Fruit fly (Drosophila melanogaster) whole organism, embryonic: ENCODE data around the gene CG6790.
A peak's percentile ranks its signal among the peaks of the same experiment; 100 is the strongest.

Experiments used
- Bdp1 ChIP-seq: fragments of 200-800 bp; sonication (Bioruptor generic); optimal IDR thresholded peaks from 3 replicates; lab custom pipeline; 2016; ENCODE audit warnings: missing biosample characterization, missing genetic modification characterization
- CG10431 ChIP-seq: fragments of 200-800 bp; sonication (Bioruptor generic); optimal IDR thresholded peaks from 3 replicates; lab custom pipeline; 2018; ENCODE audit warnings: missing biosample characterization, mild to moderate bottlenecking, missing genetic modification characterization
- CG11456 ChIP-seq: fragments of 200-800 bp; sonication (Bioruptor generic); IDR thresholded peaks from 3 replicates; pipeline ENCODE4 v1.3.6; 2022; ENCODE audit warnings: missing biosample characterization, missing genetic modification characterization
- CG12104 ChIP-seq: fragments of 200-800 bp; sonication (Bioruptor generic); optimal IDR thresholded peaks from 3 replicates; lab custom pipeline; 2016; ENCODE audit warnings: missing biosample characterization, missing genetic modification characterization
- CG13287 ChIP-seq: fragments of 200-800 bp; sonication (Bioruptor generic); IDR thresholded peaks from 2 replicates; pipeline ENCODE4 v1.3.6; 2022; ENCODE audit warnings: missing biosample characterization, missing genetic modification characterization; ENCODE audit not compliant: partially characterized antibody
- CG15011 ChIP-seq: fragments of 200-800 bp; sonication (Bioruptor generic); optimal IDR thresholded peaks from 3 replicates; lab custom pipeline; 2018; ENCODE audit warnings: missing biosample characterization, mild to moderate bottlenecking, missing genetic modification characterization
- CG17186 ChIP-seq: fragments of 200-800 bp; sonication (Bioruptor generic); optimal IDR thresholded peaks from 3 replicates; lab custom pipeline; 2017; ENCODE audit warnings: missing biosample characterization, missing genetic modification reagents, missing genetic modification characterization
- CG18599 ChIP-seq: fragments of 200-800 bp; sonication (Bioruptor generic); optimal IDR thresholded peaks from 3 replicates; lab custom pipeline; 2017; ENCODE audit warnings: missing biosample characterization, missing genetic modification characterization, mild to moderate bottlenecking, moderate library complexity, missing genetic modification reagents
- CG31441 ChIP-seq: fragments of 200-800 bp; sonication (Bioruptor generic); IDR thresholded peaks from 2 replicates; pipeline ENCODE4 v1.3.6; 2022; ENCODE audit warnings: missing biosample characterization, missing genetic modification characterization
- CG3726 ChIP-seq: fragments of 200-800 bp; sonication (Bioruptor generic); IDR thresholded peaks from 3 replicates; pipeline ENCODE4, ENCODE4 v1.3.6; 2022; ENCODE audit warnings: missing biosample characterization, missing genetic modification characterization
- CG4328 ChIP-seq: fragments of 200-800 bp; sonication (Bioruptor generic); optimal IDR thresholded peaks from 3 replicates; lab custom pipeline; 2017; ENCODE audit warnings: missing biosample characterization, missing genetic modification reagents, missing genetic modification characterization
- CG4360 ChIP-seq: fragments of 200-800 bp; sonication (Bioruptor generic); IDR thresholded peaks from 2 replicates; pipeline ENCODE4 v1.3.6; 2022; ENCODE audit warnings: missing biosample characterization, missing genetic modification characterization
- CG4730 ChIP-seq: fragments of 200-800 bp; sonication (Bioruptor generic); IDR thresholded peaks from 2 replicates; pipeline ENCODE4 v1.3.6; 2022; ENCODE audit warnings: missing biosample characterization, missing genetic modification characterization
- CG6175 ChIP-seq: fragments of 200-800 bp; sonication (Bioruptor generic); IDR thresholded peaks from 3 replicates; pipeline ENCODE4 v1.3.6; 2022; ENCODE audit warnings: missing biosample characterization, missing genetic modification characterization
- CG7745 ChIP-seq: fragments of 200-800 bp; sonication (Bioruptor generic); optimal IDR thresholded peaks from 2 replicates; lab custom pipeline; 2018; ENCODE audit warnings: missing biosample characterization, mild to moderate bottlenecking, missing genetic modification characterization, moderate library complexity
- Dek ChIP-seq: fragments of 200-800 bp; sonication (Bioruptor generic); optimal IDR thresholded peaks from 3 replicates; lab custom pipeline; 2019; ENCODE audit warnings: missing biosample characterization, mild to moderate bottlenecking, missing genetic modification characterization, moderate library complexity
- Doc3 ChIP-seq: fragments of 200-800 bp; sonication (Bioruptor generic); IDR thresholded peaks from 3 replicates; pipeline ENCODE4 v1.3.6; 2022; ENCODE audit warnings: missing biosample characterization, missing genetic modification characterization; ENCODE audit not compliant: partially characterized antibody
- Dp ChIP-seq: fragments of 200-800 bp; sonication (Bioruptor generic); optimal IDR thresholded peaks from 2 replicates; lab custom pipeline; 2018; ENCODE audit warnings: missing biosample characterization, mild to moderate bottlenecking, missing genetic modification characterization, moderate library complexity
- HLH3B ChIP-seq: fragments of 200-800 bp; sonication (Bioruptor generic); IDR thresholded peaks from 2 replicates; pipeline ENCODE4 v1.3.6; 2022; ENCODE audit warnings: missing biosample characterization, missing genetic modification characterization
- Hey ChIP-seq: fragments of 200-800 bp; sonication (Bioruptor generic); optimal IDR thresholded peaks from 3 replicates; lab custom pipeline; 2018; ENCODE audit warnings: missing biosample characterization, mild to moderate bottlenecking, missing genetic modification characterization
- Hmx ChIP-seq: fragments of 200-800 bp; sonication (Bioruptor generic); optimal IDR thresholded peaks from 2 replicates; lab custom pipeline; 2016; ENCODE audit warnings: missing biosample characterization, missing genetic modification characterization
- Hr39 ChIP-seq: fragments of >200 bp; optimal IDR thresholded peaks from 2 replicates; lab custom pipeline; 2017
- Max ChIP-seq: fragments of 200-800 bp; sonication (Bioruptor generic); optimal IDR thresholded peaks from 2 replicates; lab custom pipeline; 2016; ENCODE audit warnings: missing biosample characterization, mild to moderate bottlenecking, missing genetic modification characterization
- Meics ChIP-seq: fragments of 200-800 bp; sonication (Bioruptor generic); optimal IDR thresholded peaks from 2 replicates; lab custom pipeline; 2017; ENCODE audit warnings: missing biosample characterization, mild to moderate bottlenecking, missing genetic modification characterization
- Nf-YB ChIP-seq: fragments of 200-800 bp; sonication (Bioruptor generic); optimal IDR thresholded peaks from 3 replicates; lab custom pipeline; 2019; ENCODE audit warnings: missing biosample characterization, mild to moderate bottlenecking, missing genetic modification characterization, moderate library complexity
- Poxn ChIP-seq: fragments of 200-800 bp; sonication (Bioruptor generic); IDR thresholded peaks from 2 replicates; pipeline ENCODE4 v1.3.6; 2022; ENCODE audit warnings: missing biosample characterization, missing genetic modification characterization
- Rfx ChIP-seq: fragments of 200-800 bp; sonication (Bioruptor generic); IDR thresholded peaks from 2 replicates; pipeline ENCODE4 v1.3.6; 2022; ENCODE audit warnings: missing biosample characterization, missing genetic modification characterization
- Six4 ChIP-seq: fragments of 200-800 bp; sonication (Bioruptor generic); optimal IDR thresholded peaks from 2 replicates; lab custom pipeline; 2016; ENCODE audit warnings: missing biosample characterization, missing genetic modification characterization
- ap ChIP-seq: fragments of 200-800 bp; sonication (Bioruptor generic); IDR thresholded peaks from 2 replicates; pipeline ENCODE4 v1.3.6; 2022; ENCODE audit warnings: missing biosample characterization, missing genetic modification characterization
- az2 ChIP-seq: fragments of 200-800 bp; sonication (Bioruptor generic); optimal IDR thresholded peaks from 3 replicates; lab custom pipeline; 2016; ENCODE audit warnings: missing biosample characterization, missing genetic modification characterization
- dati ChIP-seq: fragments of 200-800 bp; sonication (Bioruptor generic); IDR thresholded peaks from 2 replicates; pipeline ENCODE4 v1.3.6; 2022; ENCODE audit warnings: missing biosample characterization, missing genetic modification characterization
- exex ChIP-seq: fragments of 200-800 bp; sonication (Bioruptor generic); optimal IDR thresholded peaks from 4 replicates; lab custom pipeline; 2018; ENCODE audit warnings: missing biosample characterization, mild to moderate bottlenecking, missing genetic modification characterization, moderate library complexity
- fd3F ChIP-seq: fragments of 200-800 bp; sonication (Bioruptor generic); optimal IDR thresholded peaks from 2 replicates; lab custom pipeline; 2018; ENCODE audit warnings: missing biosample characterization, mild to moderate bottlenecking, missing genetic modification characterization, moderate library complexity
- gfzf ChIP-seq: fragments of 200-800 bp; sonication (Bioruptor generic); optimal IDR thresholded peaks from 2 replicates; lab custom pipeline; 2016; ENCODE audit warnings: missing biosample characterization, mild to moderate bottlenecking, missing genetic modification characterization, moderate library complexity
- kah ChIP-seq: fragments of 200-800 bp; sonication (Bioruptor generic); optimal IDR thresholded peaks from 2 replicates; lab custom pipeline; 2018; ENCODE audit warnings: missing biosample characterization, mild to moderate bottlenecking, missing genetic modification characterization
- kni ChIP-seq: fragments of 200-800 bp; sonication (Bioruptor generic); optimal IDR thresholded peaks from 3 replicates; lab custom pipeline; 2017; ENCODE audit warnings: mild to moderate bottlenecking, missing biosample characterization, missing genetic modification reagents, missing genetic modification characterization
- lab ChIP-seq: fragments of 200-800 bp; sonication (Bioruptor generic); optimal IDR thresholded peaks from 3 replicates; lab custom pipeline; 2017; ENCODE audit warnings: missing biosample characterization, missing genetic modification characterization, mild to moderate bottlenecking, moderate library complexity, missing genetic modification reagents
- lov ChIP-seq, 2 experiments: fragments of 200-800 bp in 1 of 2; fragments of >200 bp in 1 of 2; sonication (Bioruptor generic) in 1 of 2; IDR thresholded peaks in 1 of 2; optimal IDR thresholded peaks in 1 of 2; 2 replicates in 1 of 2; 3 replicates in 1 of 2; pipeline versions ENCODE4 v1.3.6 to Lab custom; 2017 to 2022; ENCODE audit warnings: missing biosample characterization in 1 of 2, missing genetic modification characterization in 1 of 2
- luna ChIP-seq: fragments of 200-800 bp; sonication (Bioruptor generic); optimal IDR thresholded peaks from 2 replicates; lab custom pipeline; 2016; ENCODE audit warnings: missing biosample characterization, missing genetic modification characterization
- mam ChIP-seq: fragments of 200-800 bp; sonication (Bioruptor generic); optimal IDR thresholded peaks from 3 replicates; lab custom pipeline; 2016; ENCODE audit warnings: missing biosample characterization, missing genetic modification characterization
- nau ChIP-seq: fragments of 200-800 bp; sonication (Bioruptor generic); optimal IDR thresholded peaks from 3 replicates; lab custom pipeline; 2017; ENCODE audit warnings: missing biosample characterization, mild to moderate bottlenecking, missing genetic modification characterization, missing genetic modification reagents
- nom ChIP-seq: fragments of 200-800 bp; sonication (Bioruptor generic); optimal IDR thresholded peaks from 2 replicates; lab custom pipeline; 2017; ENCODE audit warnings: missing biosample characterization, missing genetic modification characterization, mild to moderate bottlenecking, moderate library complexity, missing genetic modification reagents
- run ChIP-seq: fragments of 200-800 bp; sonication (Bioruptor generic); optimal IDR thresholded peaks from 3 replicates; lab custom pipeline; 2018; ENCODE audit warnings: missing biosample characterization, mild to moderate bottlenecking, missing genetic modification characterization
- sens-2 ChIP-seq: fragments of 200-800 bp; sonication (Bioruptor generic); IDR thresholded peaks from 2 replicates; pipeline ENCODE4 v1.3.6; 2022; ENCODE audit warnings: missing biosample characterization, missing genetic modification characterization
- sima ChIP-seq: fragments of 200-800 bp; sonication (Bioruptor generic); optimal IDR thresholded peaks from 2 replicates; lab custom pipeline; 2016; ENCODE audit warnings: missing biosample characterization, missing genetic modification characterization
- slbo ChIP-seq: fragments of 200-800 bp; sonication (Bioruptor generic); IDR thresholded peaks from 2 replicates; pipeline ENCODE4 v1.3.6; 2022; ENCODE audit warnings: missing biosample characterization, missing genetic modification characterization
- slou ChIP-seq: fragments of 200-800 bp; sonication (Bioruptor generic); optimal IDR thresholded peaks from 3 replicates; lab custom pipeline; 2016; ENCODE audit warnings: missing biosample characterization, missing genetic modification characterization
- tll ChIP-seq, 2 experiments: fragments of 200-800 bp in 1 of 2; fragments of >200 bp in 1 of 2; sonication (Bioruptor generic) in 1 of 2; optimal IDR thresholded peaks; 2 replicates each; lab custom pipeline; 2017 to 2019; ENCODE audit warnings: missing biosample characterization in 2 of 2, missing genetic modification characterization in 2 of 2, mild to moderate bottlenecking in 1 of 2, moderate library complexity in 1 of 2
- tna ChIP-seq: fragments of 200-800 bp; sonication (Bioruptor generic); IDR thresholded peaks from 2 replicates; pipeline ENCODE4 v1.3.6; 2022; ENCODE audit warnings: missing biosample characterization, missing genetic modification characterization; ENCODE audit not compliant: partially characterized antibody
- zf30C ChIP-seq: fragments of 200-800 bp; sonication (Bioruptor generic); optimal IDR thresholded peaks from 3 replicates; lab custom pipeline; 2018; ENCODE audit warnings: missing biosample characterization, mild to moderate bottlenecking, missing genetic modification characterization

CG6790 gene

DNA sequence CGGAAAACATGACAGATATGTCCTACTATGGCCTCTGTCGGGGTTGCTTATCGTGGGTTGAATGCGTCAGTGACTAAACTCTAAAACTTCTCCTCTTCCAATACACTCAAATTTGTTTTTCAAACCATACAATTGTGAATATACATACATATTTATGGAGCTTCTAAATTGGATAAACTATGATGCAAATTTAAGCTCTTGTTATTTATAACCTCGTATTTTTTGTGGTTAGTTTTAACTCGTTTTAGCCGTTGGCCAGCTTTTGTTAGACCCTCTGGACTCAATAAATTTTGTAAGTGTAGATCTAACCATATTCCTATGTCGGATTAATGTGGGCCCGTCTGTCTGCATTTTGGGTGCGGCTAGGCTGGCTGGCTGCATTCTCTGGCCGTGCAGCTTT, 38.8 kb upstream of the CG6790 start (continued):
- no peak for TF ChIP-seq Hmx (GFP tag; lab: Kevin White, UChicago)
- TF ChIP-seq Max = no peak
- TF ChIP-seq dati (GFP tag; lab: Robert Waterston, UW) = no peak
- TF ChIP-seq lov (optimal IDR thresholded peaks at IDR 0.05; lab: Kevin White, UChicago) = no peak
- TF ChIP-seq lov (GFP tag; IDR thresholded peaks at IDR 0.05; lab: Robert Waterston, UW) = no peak
- no peak for TF ChIP-seq fd3F (GFP tag; lab: Kevin White, UChicago)
- no peak for TF ChIP-seq Bdp1 (GFP tag; lab: Kevin White, UChicago)
- TF ChIP-seq CG10431 (GFP tag; lab: Kevin White, UChicago) = peak; percentile 26
- no peak for TF ChIP-seq CG18599 (GFP tag; lab: Kevin White, UChicago)
- TF ChIP-seq ap = no peak
- no peak for TF ChIP-seq nom (GFP tag; lab: Kevin White, UChicago)
- TF ChIP-seq sens-2 = no peak
- peak; percentile 41; the same call in 1 of the 2 replicates for TF ChIP-seq CG31441
- no peak for TF ChIP-seq sima (GFP tag; lab: Kevin White, UChicago)
- TF ChIP-seq Doc3 (GFP tag; lab: Robert Waterston, UW) = no peak
- no peak for TF ChIP-seq mam (GFP tag; lab: Kevin White, UChicago)
- TF ChIP-seq Six4 (GFP tag; lab: Kevin White, UChicago) = peak; percentile 38
- TF ChIP-seq Rfx = no peak
- TF ChIP-seq Hey (tag; lab: Kevin White, UChicago) = no peak
- TF ChIP-seq kni (GFP tag; lab: Kevin White, UChicago) = no peak
- TF ChIP-seq CG4730 = no peak
- TF ChIP-seq tna (GFP tag; lab: Robert Waterston, UW) = no peak
- TF ChIP-seq Dp = no peak
- no peak for TF ChIP-seq Nf-YB
- no peak for TF ChIP-seq CG4328 (GFP tag; lab: Kevin White, UChicago)
- no peak for TF ChIP-seq Meics (GFP tag; lab: Kevin White, UChicago)
- no peak for TF ChIP-seq CG11456 (GFP tag; lab: Robert Waterston, UW)
- no peak for TF ChIP-seq CG13287 (GFP tag; lab: Robert Waterston, UW)
- no peak for TF ChIP-seq CG6175 (GFP tag; lab: Robert Waterston, UW)
- no peak for TF ChIP-seq HLH3B (GFP tag; lab: Robert Waterston, UW)
- TF ChIP-seq exex (tag; lab: Kevin White, UChicago) = no peak
- TF ChIP-seq CG12104 (GFP tag; lab: Kevin White, UChicago) = no peak
- peak; percentile 77 for TF ChIP-seq zf30C (GFP tag; lab: Kevin White, UChicago)
- no peak for TF ChIP-seq Dek (tag; lab: Kevin White, UChicago)
- no peak for TF ChIP-seq gfzf
- TF ChIP-seq Hr39 (lab: Kevin White, UChicago) = no peak
- no peak for TF ChIP-seq CG17186 (GFP tag; lab: Kevin White, UChicago)
- no peak for TF ChIP-seq luna
- TF ChIP-seq CG15011 (GFP tag; lab: Kevin White, UChicago) = no peak
- TF ChIP-seq CG3726 (GFP tag; lab: Robert Waterston, UW) = no peak
- peak; percentile 33 for TF ChIP-seq az2 (GFP tag; lab: Kevin White, UChicago)
- no peak for TF ChIP-seq CG4360 (GFP tag; lab: Robert Waterston, UW)
- no peak for TF ChIP-seq nau (GFP tag; lab: Kevin White, UChicago)
- no peak for TF ChIP-seq slbo (GFP tag; lab: Robert Waterston, UW)
- TF ChIP-seq run = no peak
- TF ChIP-seq CG7745 (tag; lab: Kevin White, UChicago) = no peak
- no peak for TF ChIP-seq slou (GFP tag; lab: Kevin White, UChicago)
- TF ChIP-seq tll (GFP tag; optimal IDR thresholded peaks at IDR 0.05; lab: Kevin White, UChicago) = no peak
- TF ChIP-seq kah (GFP tag; lab: Kevin White, UChicago) = no peak
- no peak for TF ChIP-seq lab (GFP tag; lab: Kevin White, UChicago)
- no peak for TF ChIP-seq Poxn (GFP tag; lab: Robert Waterston, UW)
